Worm (Caenorhabditis elegans): Measurements from ENCODE around the gene slc-25A18.1.

DNA sequence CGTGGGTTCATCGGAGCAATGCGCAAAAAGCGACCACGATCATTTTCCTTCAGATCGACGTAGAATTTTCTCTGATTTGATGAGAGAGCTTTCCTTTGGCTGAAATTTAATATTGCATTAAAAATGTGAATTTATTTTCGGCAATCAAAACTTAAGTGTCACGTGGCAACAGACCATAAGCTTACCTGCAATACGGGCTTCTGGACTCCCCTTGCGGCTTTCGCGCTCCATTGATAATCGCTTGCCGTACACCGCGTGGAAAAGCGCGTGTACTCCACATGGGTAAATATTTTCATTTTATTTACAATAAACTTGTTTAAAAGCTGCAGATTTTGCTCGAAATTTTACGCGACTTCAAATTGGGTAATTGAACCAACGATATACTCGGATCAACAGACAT lies 21.2 kb downstream of the slc-25A18.1 start, which contains the start of gene plp-2:
- TF ChIP-seq sea-2 (GFP tag; optimal IDR thresholded peaks at IDR 0.05) (no peak), ztf-11 (tag; optimal IDR thresholded peaks at IDR 0.05) (no peak), ama-1 (optimal IDR thresholded peaks at IDR 0.05) (peak; percentile 26), nhr-28 (tag; optimal IDR thresholded peaks at IDR 0.05) (no peak), elt-3 (tag; optimal IDR thresholded peaks at IDR 0.05) (no peak), elt-1 (tag; optimal IDR thresholded peaks at IDR 0.05) (no peak), egl-27 (tag; optimal IDR thresholded peaks at IDR 0.05) (no peak), eor-1 (tag; optimal IDR thresholded peaks at IDR 0.05) (no peak)

All from whole organism, L3 larva.